Worm (Caenorhabditis elegans) whole organism, L1 larva: ENCODE results near the gene Y53G8B.1.
A peak's percentile ranks its signal among the peaks of the same experiment; 100 is the strongest.

ENCODE experiments used
- C04F5.9 ChIP-seq: sonication (generic microtip); optimal IDR thresholded peaks from 2 replicates; lab custom pipeline; 2016; ENCODE audit warnings: missing genetic modification characterization, missing compliant biosample characterization
- C34B4.2 ChIP-seq: sonication (generic microtip); optimal IDR thresholded peaks from 2 replicates; lab custom pipeline; 2017; ENCODE audit warnings: mild to moderate bottlenecking, missing genetic modification characterization, missing compliant biosample characterization
- aly-2 ChIP-seq: fragments of 150-350 bp; optimal IDR thresholded peaks from 2 replicates; lab custom pipeline; 2014; ENCODE audit warnings: missing biosample characterization, missing genetic modification characterization
- ceh-8 ChIP-seq: fragments of 200-800 bp; sonication (Bioruptor generic); optimal IDR thresholded peaks from 2 replicates; lab custom pipeline; 2018; ENCODE audit warnings: mild to moderate bottlenecking, missing genetic modification characterization, moderate library complexity, missing compliant biosample characterization
- ceh-82 ChIP-seq, 3 experiments: fragments of 150-350 bp in 1 of 3; sonication (generic microtip) in 2 of 3; optimal IDR thresholded peaks; 2 replicates each; lab custom pipeline; 2014 to 2017; ENCODE audit warnings: missing biosample characterization in 3 of 3, missing genetic modification characterization in 3 of 3
- ceh-90 ChIP-seq: sonication (generic microtip); optimal IDR thresholded peaks from 2 replicates; lab custom pipeline; 2016; ENCODE audit warnings: missing genetic modification characterization, missing compliant biosample characterization
- ces-1 ChIP-seq: fragments of 150-350 bp; optimal IDR thresholded peaks from 2 replicates; lab custom pipeline; 2014; ENCODE audit warnings: missing biosample characterization, missing genetic modification reagents, missing genetic modification characterization
- efl-1 ChIP-seq, 4 experiments: fragments of 150-350 bp; optimal IDR thresholded peaks in 3 of 4; peaks in 1 of 4; 1 replicate in 1 of 4; 2 replicates in 3 of 4; lab custom pipeline; 2014; ENCODE audit warnings: missing biosample characterization in 2 of 4, missing genetic modification characterization in 2 of 4, missing genetic modification reagents in 2 of 4
- efl-3 ChIP-seq: fragments of 200-800 bp; sonication (Bioruptor generic); optimal IDR thresholded peaks from 2 replicates; lab custom pipeline; 2018; ENCODE audit warnings: mild to moderate bottlenecking, missing genetic modification characterization, missing compliant biosample characterization
- egl-13 ChIP-seq: sonication (generic microtip); optimal IDR thresholded peaks from 2 replicates; lab custom pipeline; 2016; ENCODE audit warnings: missing genotype, missing genetic modification reagents, missing genetic modification characterization, missing compliant biosample characterization
- ets-5 ChIP-seq: fragments of 200-800 bp; sonication (Bioruptor generic); IDR thresholded peaks from 2 replicates; pipeline ENCODE4 v1.3.6; 2022; ENCODE audit warnings: missing genetic modification characterization, missing compliant biosample characterization
- fkh-10 ChIP-seq: sonication (generic microtip); optimal IDR thresholded peaks from 2 replicates; lab custom pipeline; 2017; ENCODE audit warnings: missing biosample characterization, missing genetic modification reagents, missing genetic modification characterization
- fkh-4 ChIP-seq: sonication (generic microtip); optimal IDR thresholded peaks from 2 replicates; lab custom pipeline; 2016; ENCODE audit warnings: missing compliant biosample characterization, missing genetic modification characterization, borderline replicate concordance
- fkh-8 ChIP-seq: sonication (generic microtip); optimal IDR thresholded peaks from 2 replicates; lab custom pipeline; 2016; ENCODE audit warnings: mild to moderate bottlenecking, missing genetic modification characterization, missing compliant biosample characterization
- fos-1 ChIP-seq: fragments of 150-350 bp; optimal IDR thresholded peaks from 2 replicates; lab custom pipeline; 2014; ENCODE audit warnings: missing biosample characterization, missing genetic modification characterization
- hlh-17 ChIP-seq: fragments of 200-800 bp; sonication (Bioruptor generic); optimal IDR thresholded peaks from 2 replicates; lab custom pipeline; 2018; ENCODE audit warnings: missing genetic modification characterization, mild to moderate bottlenecking, missing compliant biosample characterization, moderate library complexity, borderline replicate concordance
- hlh-4 ChIP-seq: sonication (generic microtip); optimal IDR thresholded peaks from 2 replicates; lab custom pipeline; 2016; ENCODE audit warnings: mild to moderate bottlenecking, missing genetic modification characterization, missing compliant biosample characterization
- hpl-2 ChIP-seq: fragments of 150-350 bp; optimal IDR thresholded peaks from 2 replicates; lab custom pipeline; 2014; ENCODE audit warnings: missing biosample characterization, missing genetic modification reagents, missing genetic modification characterization
- irx-1 ChIP-seq: sonication (generic microtip); optimal IDR thresholded peaks from 2 replicates; lab custom pipeline; 2016; ENCODE audit warnings: missing genetic modification characterization, missing compliant biosample characterization
- jun-1 ChIP-seq: fragments of 150-350 bp; optimal IDR thresholded peaks from 2 replicates; lab custom pipeline; 2014; ENCODE audit warnings: missing biosample characterization, missing genetic modification reagents, missing genetic modification characterization
- lin-15B ChIP-seq: fragments of 150-350 bp; sonication (generic microtip); optimal IDR thresholded peaks from 3 replicates; lab custom pipeline; 2014; ENCODE audit warnings: missing biosample characterization, missing genetic modification characterization
- lir-3 ChIP-seq: sonication (generic microtip); optimal IDR thresholded peaks from 2 replicates; lab custom pipeline; 2016; ENCODE audit warnings: mild to moderate bottlenecking, missing genetic modification characterization, moderate library complexity, missing compliant biosample characterization; ENCODE audit not compliant: poor library complexity
- lsy-2 ChIP-seq, 2 experiments: fragments of 150-350 bp; optimal IDR thresholded peaks; 2 replicates each; lab custom pipeline; 2014; ENCODE audit warnings: missing biosample characterization in 2 of 2, missing genetic modification characterization in 2 of 2
- mep-1 ChIP-seq: fragments of 150-350 bp; optimal IDR thresholded peaks from 2 replicates; lab custom pipeline; 2014; ENCODE audit warnings: missing biosample characterization, missing genetic modification characterization
- nhr-19 ChIP-seq: fragments of 200-800 bp; sonication (Bioruptor generic); conservative IDR thresholded peaks from 2 replicates; pipeline ENCODE4 v1.3.6; 2022; ENCODE audit warnings: missing genetic modification characterization, missing compliant biosample characterization
- nhr-20 ChIP-seq: sonication (generic microtip); optimal IDR thresholded peaks from 2 replicates; lab custom pipeline; 2016; ENCODE audit warnings: mild to moderate bottlenecking, missing genetic modification characterization, missing compliant biosample characterization
- nhr-28 ChIP-seq: fragments of 150-350 bp; optimal IDR thresholded peaks from 2 replicates; lab custom pipeline; 2014; ENCODE audit warnings: missing biosample characterization, missing genetic modification characterization
- nhr-85 ChIP-seq: sonication (generic microtip); peaks from one replicate; lab custom pipeline; 2016; ENCODE audit warnings: missing genetic modification characterization, inconsistent platforms, missing compliant biosample characterization
- nhr-90 ChIP-seq: sonication (generic microtip); optimal IDR thresholded peaks from 2 replicates; lab custom pipeline; 2016; ENCODE audit warnings: mild to moderate bottlenecking, missing genetic modification characterization, missing compliant biosample characterization; ENCODE audit not compliant: poor library complexity
- snpc-4 ChIP-seq: fragments of 150-350 bp; optimal IDR thresholded peaks from 2 replicates; lab custom pipeline; 2014; ENCODE audit warnings: missing biosample characterization, missing genetic modification characterization
- snu-23 ChIP-seq: sonication (generic microtip); optimal IDR thresholded peaks from 2 replicates; lab custom pipeline; 2016; ENCODE audit warnings: missing genetic modification characterization, missing compliant biosample characterization
- sptf-1 ChIP-seq: fragments of 150-350 bp; optimal IDR thresholded peaks from 2 replicates; lab custom pipeline; 2014; ENCODE audit warnings: missing biosample characterization, missing genetic modification characterization
- sup-37 ChIP-seq: fragments of 200-800 bp; sonication (Bioruptor generic); optimal IDR thresholded peaks from 2 replicates; lab custom pipeline; 2018; ENCODE audit warnings: mild to moderate bottlenecking, missing genetic modification characterization, missing compliant biosample characterization
- unc-130 ChIP-seq: fragments of 150-350 bp; optimal IDR thresholded peaks from 2 replicates; lab custom pipeline; 2017; ENCODE audit warnings: missing biosample characterization, missing genetic modification characterization, inconsistent platforms
- unc-62 ChIP-seq: fragments of 150-350 bp; optimal IDR thresholded peaks from 2 replicates; lab custom pipeline; 2014; ENCODE audit warnings: missing biosample characterization, missing genetic modification reagents, missing genetic modification characterization
- unc-86 ChIP-seq: sonication (generic microtip); optimal IDR thresholded peaks from 2 replicates; lab custom pipeline; 2016; ENCODE audit warnings: missing genetic modification characterization, missing compliant biosample characterization
- xbp-1 ChIP-seq: sonication (generic microtip); optimal IDR thresholded peaks from 2 replicates; lab custom pipeline; 2016; ENCODE audit warnings: missing genetic modification characterization, missing compliant biosample characterization
- zag-1 ChIP-seq: fragments of 150-350 bp; optimal IDR thresholded peaks from 2 replicates; lab custom pipeline; 2014; ENCODE audit warnings: missing biosample characterization, missing genetic modification characterization

The Y53G8B.1 gene

DNA sequence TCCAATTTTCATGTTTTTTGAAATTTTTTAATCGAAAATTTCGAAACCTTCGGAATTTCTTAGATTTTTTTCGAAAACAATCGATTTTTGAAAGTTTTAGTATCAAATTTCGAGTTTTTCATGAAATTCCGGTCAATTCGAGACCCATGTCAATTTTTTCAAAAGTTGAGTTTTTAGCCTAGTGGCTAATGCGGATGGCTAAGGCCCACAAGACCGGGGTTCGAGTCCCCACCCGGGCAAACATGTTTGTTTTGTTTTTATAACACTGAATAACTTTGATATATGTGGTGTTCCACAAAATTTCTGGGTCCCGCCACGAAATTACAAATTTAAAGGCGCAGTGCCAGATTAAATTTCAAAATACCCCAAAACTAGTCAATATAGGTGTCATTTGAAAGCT, 29.7 kb upstream of the Y53G8B.1 start:
- no peak for TF ChIP-seq efl-3 (GFP tag; lab: Kevin White, UChicago)
- TF ChIP-seq jun-1: no peak
- no peak for TF ChIP-seq sup-37 (GFP tag; lab: Kevin White, UChicago)
- no peak for TF ChIP-seq nhr-85 (tag; lab: Kevin White, UChicago)
- TF ChIP-seq zag-1: no peak
- TF ChIP-seq nhr-28 (tag; lab: Kevin White, UChicago): no peak
- no peak for TF ChIP-seq unc-130 (tag; lab: Kevin White, UChicago)
- TF ChIP-seq xbp-1 (tag; lab: Kevin White, UChicago): no peak
- TF ChIP-seq lsy-2 (tag; optimal IDR thresholded peaks at IDR 0.05; lab: Kevin White, UChicago): no peak
- no peak for TF ChIP-seq ets-5 (GFP tag; lab: Robert Waterston, UW)
- TF ChIP-seq hlh-4 (tag; lab: Kevin White, UChicago): no peak
- no peak for TF ChIP-seq nhr-20 (tag; lab: Kevin White, UChicago)
- no peak for TF ChIP-seq nhr-19 (GFP tag; lab: Robert Waterston, UW)
- no peak for TF ChIP-seq sptf-1 (tag; lab: Kevin White, UChicago)
- no peak for TF ChIP-seq ces-1
- TF ChIP-seq irx-1 (tag; lab: Kevin White, UChicago): no peak
- no peak for TF ChIP-seq egl-13 (tag; lab: Kevin White, UChicago)
- no peak for TF ChIP-seq ceh-82 (tag; optimal IDR thresholded peaks at IDR 0.05; lab: Kevin White, UChicago)
- no peak for TF ChIP-seq unc-86 (tag; lab: Kevin White, UChicago)
- TF ChIP-seq nhr-90: no peak

DNA sequence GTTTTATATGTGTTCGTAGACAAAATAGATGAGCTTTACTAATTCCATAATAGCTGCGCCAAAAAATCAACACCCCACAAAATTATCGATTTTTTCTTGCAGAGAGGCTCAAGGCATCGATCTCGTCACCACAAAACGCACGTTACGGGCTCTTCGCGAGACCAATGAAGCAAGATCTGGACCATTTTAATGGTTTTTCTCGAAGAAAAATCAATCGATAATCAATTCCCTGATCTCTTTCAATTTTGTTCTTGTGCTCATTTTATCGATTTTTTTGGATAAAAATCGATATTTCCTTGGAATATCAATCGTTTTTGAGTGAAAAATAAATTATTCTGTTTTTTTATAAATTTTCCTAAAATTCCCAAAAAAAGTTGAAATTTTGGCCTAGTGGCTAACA, 29.0 kb upstream of the Y53G8B.1 start:
- no peak for TF ChIP-seq hpl-2
- no peak for TF ChIP-seq efl-1 (optimal IDR thresholded peaks at IDR 0.05; lab: Kevin White, UChicago)
- peak in 1 of 2 experiments; percentile 77 for TF ChIP-seq efl-1 (GFP tag; optimal IDR thresholded peaks at IDR 0.05 in 1 of 2; lab: Kevin White, UChicago)
- no peak for TF ChIP-seq irx-1 (tag; lab: Kevin White, UChicago)
- TF ChIP-seq hlh-17: no peak
- TF ChIP-seq C34B4.2 (tag; lab: Kevin White, UChicago): no peak
- TF ChIP-seq sup-37 (GFP tag; lab: Kevin White, UChicago): no peak

DNA sequence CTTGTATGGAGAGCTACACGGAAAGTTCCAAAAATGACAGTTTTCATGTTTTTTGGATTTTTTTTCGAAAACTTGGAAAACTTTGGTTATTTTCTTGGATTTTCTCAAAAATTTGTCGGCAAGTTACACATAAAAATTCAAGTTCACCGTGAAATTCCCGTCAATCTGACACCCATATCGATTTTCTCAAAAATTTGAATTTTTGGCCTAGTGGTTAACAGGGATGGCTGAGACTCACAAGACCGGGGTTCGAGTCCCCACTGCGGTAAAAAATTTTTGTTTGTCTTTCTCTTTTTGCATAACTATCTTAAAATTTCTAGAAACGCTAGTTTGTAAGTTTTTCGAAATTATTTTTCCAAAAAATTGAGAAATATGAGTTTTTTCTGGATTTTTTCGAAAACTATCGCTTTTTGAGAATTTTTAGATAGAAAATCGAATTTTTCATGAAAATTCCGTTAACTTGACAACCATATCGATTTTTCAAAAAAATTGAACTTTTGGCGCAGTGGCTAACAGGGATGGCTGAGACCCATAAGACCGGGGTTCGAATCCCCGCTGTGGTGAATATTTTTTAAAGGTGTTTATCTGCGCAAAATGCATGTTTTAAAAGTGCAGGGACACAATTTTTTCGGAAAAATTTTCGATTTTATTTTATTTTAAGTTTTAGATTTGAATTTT, 28.3 kb upstream of the Y53G8B.1 start:
- TF ChIP-seq C34B4.2 (tag; lab: Kevin White, UChicago) (no peak), egl-13 (tag; lab: Kevin White, UChicago) (no peak), ceh-90 (tag; lab: Kevin White, UChicago) (no peak), fkh-10 (GFP tag; lab: Kevin White, UChicago) (no peak), fkh-4 (tag; lab: Kevin White, UChicago) (no peak), aly-2 (tag; lab: Kevin White, UChicago) (no peak), unc-130 (tag; lab: Kevin White, UChicago) (no peak), efl-1 (optimal IDR thresholded peaks at IDR 0.05; lab: Kevin White, UChicago) (no peak), efl-1 (GFP tag; optimal IDR thresholded peaks at IDR 0.05 in 1 of 2; lab: Kevin White, UChicago) (no peak), lir-3 (tag; lab: Kevin White, UChicago) (no peak)

DNA sequence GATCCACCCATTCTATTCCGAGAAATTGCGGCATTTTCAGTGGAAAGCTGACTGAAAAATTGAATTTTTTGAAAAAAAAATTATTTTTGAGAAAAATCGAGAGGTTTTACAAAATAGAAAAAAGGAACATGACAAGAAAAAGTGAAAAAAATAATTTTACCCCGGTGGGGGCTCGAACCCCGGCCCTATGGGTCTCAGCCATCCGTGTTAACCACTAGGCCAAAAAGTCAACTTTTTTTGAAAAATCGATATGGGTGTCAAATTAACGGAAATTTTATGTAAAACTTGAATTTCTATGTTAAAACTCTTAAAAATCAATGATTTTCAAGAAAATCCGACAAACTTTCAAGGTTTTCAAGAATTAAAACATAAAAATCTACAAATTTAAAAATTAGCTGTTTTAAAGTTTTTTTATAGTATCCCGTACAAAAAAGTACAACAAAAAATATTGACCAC, 25.1 kb upstream of the Y53G8B.1 start, which contains the start of gene Y53G8B.2:
TSS of gene Y53G8B.2 (minus strand) at position 51 of the 456 bp plus-strand sequence.
- TF ChIP-seq fkh-8 (no peak), unc-62 (GFP tag; lab: Kevin White, UChicago) (no peak), C04F5.9 (tag; lab: Kevin White, UChicago) (no peak), unc-86 (tag; lab: Kevin White, UChicago) (no peak), ceh-8 (GFP tag; lab: Kevin White, UChicago) (no peak), fos-1 (tag; lab: Kevin White, UChicago) (no peak), mep-1 (tag; lab: Kevin White, UChicago) (no peak), lin-15B (tag; lab: Kevin White, UChicago) (no peak), snu-23 (GFP tag; lab: Kevin White, UChicago) (no peak), snpc-4 (tag; lab: Kevin White, UChicago) (no peak)
- TF ChIP-seq, all 84 proteins: peak for 0
